Worm (Caenorhabditis elegans) whole organism, L3 larva: ENCODE measurements around the gene F54E12.2.

Experiments
- ZK546.5 ChIP-seq: sonication (generic microtip); optimal IDR thresholded peaks from 2 replicates; lab custom pipeline; 2017; ENCODE audit warnings: missing biosample characterization, missing genetic modification characterization
- aly-2 ChIP-seq: fragments of 150-350 bp; optimal IDR thresholded peaks from 2 replicates; lab custom pipeline; 2014; ENCODE audit warnings: missing biosample characterization, missing genetic modification characterization
- ceh-16 ChIP-seq: sonication (generic microtip); optimal IDR thresholded peaks from 2 replicates; lab custom pipeline; 2017; ENCODE audit warnings: missing biosample characterization, missing genetic modification characterization
- ceh-28 ChIP-seq: fragments of 150-350 bp; optimal IDR thresholded peaks from 2 replicates; lab custom pipeline; 2014; ENCODE audit warnings: missing biosample characterization, missing genetic modification reagents, missing genetic modification characterization
- ceh-9 ChIP-seq: sonication (generic microtip); optimal IDR thresholded peaks from 2 replicates; lab custom pipeline; 2018; ENCODE audit warnings: missing biosample characterization, missing genetic modification characterization
- egl-5 ChIP-seq: fragments of 150-350 bp; optimal IDR thresholded peaks from 2 replicates; lab custom pipeline; 2017; ENCODE audit warnings: missing biosample characterization, missing genetic modification reagents, missing genetic modification characterization, inconsistent platforms
- elt-3 ChIP-seq, 3 experiments: fragments of 150-350 bp in 1 of 3; sonication (generic microtip) in 2 of 3; optimal IDR thresholded peaks; 2 replicates in 2 of 3; 4 replicates in 1 of 3; lab custom pipeline; 2014 to 2017; ENCODE audit warnings: missing biosample characterization in 3 of 3, missing genetic modification characterization in 3 of 3
- eor-1 ChIP-seq, 2 experiments: fragments of 150-350 bp; optimal IDR thresholded peaks; 2 replicates each; lab custom pipeline; 2014 to 2018; ENCODE audit warnings: missing biosample characterization in 2 of 2, missing genetic modification characterization in 2 of 2
- fkh-2 ChIP-seq: fragments of 150-350 bp; optimal IDR thresholded peaks from 2 replicates; lab custom pipeline; 2014; ENCODE audit warnings: missing biosample characterization, missing genetic modification reagents, missing genetic modification characterization
- fos-1 ChIP-seq: fragments of 150-350 bp; optimal IDR thresholded peaks from 2 replicates; lab custom pipeline; 2014; ENCODE audit warnings: missing biosample characterization, missing genetic modification characterization
- hmg-11 ChIP-seq: sonication (generic microtip); optimal IDR thresholded peaks from 2 replicates; lab custom pipeline; 2016; ENCODE audit warnings: missing genetic modification characterization, missing compliant biosample characterization
- jun-1 ChIP-seq: fragments of 150-350 bp; optimal IDR thresholded peaks from 2 replicates; lab custom pipeline; 2014; ENCODE audit warnings: missing biosample characterization, missing genetic modification reagents, missing genetic modification characterization
- lin-15B ChIP-seq: fragments of 150-350 bp; optimal IDR thresholded peaks from 2 replicates; lab custom pipeline; 2014; ENCODE audit warnings: missing biosample characterization, missing genetic modification characterization
- lsy-12 ChIP-seq: sonication (generic microtip); optimal IDR thresholded peaks from 2 replicates; lab custom pipeline; 2016; ENCODE audit warnings: mild to moderate bottlenecking, missing genetic modification characterization, missing compliant biosample characterization
- mdl-1 ChIP-seq: fragments of 150-350 bp; optimal IDR thresholded peaks from 2 replicates; lab custom pipeline; 2014; ENCODE audit warnings: missing biosample characterization, missing genetic modification characterization
- nfya-1 ChIP-seq: sonication (generic microtip); optimal IDR thresholded peaks from 2 replicates; lab custom pipeline; 2017; ENCODE audit warnings: missing genetic modification characterization, mild to moderate bottlenecking, missing compliant biosample characterization, antibody characterized with exemption, moderate library complexity; ENCODE audit not compliant: insufficient read depth
- nhr-11 ChIP-seq: fragments of 150-350 bp; optimal IDR thresholded peaks from 2 replicates; lab custom pipeline; 2014; ENCODE audit warnings: missing biosample characterization, missing genetic modification characterization
- nhr-12 ChIP-seq: fragments of 150-350 bp; optimal IDR thresholded peaks from 2 replicates; lab custom pipeline; 2014; ENCODE audit warnings: missing biosample characterization, missing genetic modification characterization
- nhr-23 ChIP-seq: fragments of 150-350 bp; optimal IDR thresholded peaks from 2 replicates; lab custom pipeline; 2014; ENCODE audit warnings: missing biosample characterization, missing genetic modification reagents, missing genetic modification characterization
- nhr-25 ChIP-seq: sonication (generic microtip); optimal IDR thresholded peaks from 2 replicates; lab custom pipeline; 2017; ENCODE audit warnings: missing biosample characterization, missing genetic modification characterization
- nhr-28 ChIP-seq: fragments of 150-350 bp; optimal IDR thresholded peaks from 2 replicates; lab custom pipeline; 2014; ENCODE audit warnings: missing biosample characterization, missing genetic modification characterization
- nhr-43 ChIP-seq: sonication (generic microtip); optimal IDR thresholded peaks from 2 replicates; lab custom pipeline; 2016; ENCODE audit warnings: mild to moderate bottlenecking, missing genetic modification characterization, missing compliant biosample characterization; ENCODE audit not compliant: poor library complexity, severe bottlenecking
- nhr-67 ChIP-seq: fragments of 150-350 bp; optimal IDR thresholded peaks from 2 replicates; lab custom pipeline; 2014; ENCODE audit warnings: missing biosample characterization, missing genetic modification characterization
- nhr-76 ChIP-seq: fragments of 150-350 bp; sonication (generic microtip); optimal IDR thresholded peaks from 5 replicates; lab custom pipeline; 2014; ENCODE audit warnings: missing biosample characterization, missing genetic modification characterization
- nhr-77 ChIP-seq: fragments of 150-350 bp; optimal IDR thresholded peaks from 2 replicates; lab custom pipeline; 2014; ENCODE audit warnings: missing biosample characterization, missing genetic modification characterization
- sea-2 ChIP-seq: fragments of 150-350 bp; sonication (generic microtip); optimal IDR thresholded peaks from 4 replicates; lab custom pipeline; 2014; ENCODE audit warnings: missing biosample characterization, missing genetic modification reagents, missing genetic modification characterization
- snpc-4 ChIP-seq: fragments of 150-350 bp; optimal IDR thresholded peaks from 2 replicates; lab custom pipeline; 2014; ENCODE audit warnings: missing biosample characterization, missing genetic modification characterization
- tbx-2 ChIP-seq: sonication (generic microtip); optimal IDR thresholded peaks from 2 replicates; lab custom pipeline; 2016; ENCODE audit warnings: mild to moderate bottlenecking, missing genetic modification characterization, missing compliant biosample characterization
- unc-39 ChIP-seq: sonication (generic microtip); optimal IDR thresholded peaks from 4 replicates; lab custom pipeline; 2017; ENCODE audit warnings: missing biosample characterization, missing genetic modification characterization
- unc-62 ChIP-seq: fragments of 150-350 bp; sonication (generic microtip); optimal IDR thresholded peaks from 4 replicates; lab custom pipeline; 2014; ENCODE audit warnings: missing biosample characterization, missing genetic modification reagents, missing genetic modification characterization
- ztf-11 ChIP-seq: fragments of 150-350 bp; optimal IDR thresholded peaks from 2 replicates; lab custom pipeline; 2014; ENCODE audit warnings: missing biosample characterization, missing genetic modification characterization
- ztf-4 ChIP-seq: fragments of 150-350 bp; optimal IDR thresholded peaks from 2 replicates; lab custom pipeline; 2014; ENCODE audit warnings: missing biosample characterization, missing genetic modification characterization

The F54E12.2 gene

DNA sequence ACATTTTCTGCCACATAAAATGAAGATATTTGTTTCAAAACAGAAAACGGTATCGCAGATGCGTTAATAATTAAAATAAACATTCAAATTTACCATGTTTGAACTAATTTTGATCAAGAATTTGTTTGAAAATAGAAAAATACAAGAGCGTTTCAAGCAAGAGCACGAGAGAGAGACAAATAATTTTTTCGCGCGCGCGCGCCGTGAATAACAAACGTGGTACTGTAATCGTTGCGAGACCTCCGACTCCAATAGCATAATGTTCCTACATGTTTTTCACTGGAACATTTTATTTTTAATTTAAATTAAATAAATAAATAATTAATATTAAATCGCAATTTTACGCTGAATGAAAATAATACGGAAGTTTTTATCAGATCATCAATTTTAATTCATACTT lies at the start of gene F54E12.2:
F54E12.2 (minus strand) TSS at position 164 of the 400 bp plus-strand sequence.
- no peak for TF ChIP-seq fos-1 (tag; lab: Kevin White, UChicago)
- no peak for TF ChIP-seq lsy-12 (tag; lab: Kevin White, UChicago)
- TF ChIP-seq ceh-28 (tag; lab: Kevin White, UChicago) = no peak
- no peak for TF ChIP-seq lin-15B (tag; lab: Kevin White, UChicago)
- TF ChIP-seq ztf-4 (tag; lab: Kevin White, UChicago) = no peak
- TF ChIP-seq hmg-11 (tag; lab: Kevin White, UChicago) = no peak
- TF ChIP-seq fkh-2 (tag; lab: Kevin White, UChicago) = no peak
- no peak for TF ChIP-seq jun-1
- TF ChIP-seq nhr-11 (tag; lab: Kevin White, UChicago) = no peak
- no peak for TF ChIP-seq egl-5
- TF ChIP-seq unc-39 (tag; lab: Kevin White, UChicago) = no peak
- TF ChIP-seq ztf-11 (tag; lab: Kevin White, UChicago) = no peak
- TF ChIP-seq ceh-16 (tag; lab: Kevin White, UChicago) = no peak
- no peak for TF ChIP-seq tbx-2 (tag; lab: Kevin White, UChicago)
- no peak for TF ChIP-seq nhr-28 (tag; lab: Kevin White, UChicago)
- no peak for TF ChIP-seq nhr-67 (tag; lab: Kevin White, UChicago)
- no peak for TF ChIP-seq nhr-25 (tag; lab: Kevin White, UChicago)
- no peak for TF ChIP-seq snpc-4 (tag; lab: Kevin White, UChicago)
- TF ChIP-seq aly-2 (tag; lab: Kevin White, UChicago) = no peak

DNA sequence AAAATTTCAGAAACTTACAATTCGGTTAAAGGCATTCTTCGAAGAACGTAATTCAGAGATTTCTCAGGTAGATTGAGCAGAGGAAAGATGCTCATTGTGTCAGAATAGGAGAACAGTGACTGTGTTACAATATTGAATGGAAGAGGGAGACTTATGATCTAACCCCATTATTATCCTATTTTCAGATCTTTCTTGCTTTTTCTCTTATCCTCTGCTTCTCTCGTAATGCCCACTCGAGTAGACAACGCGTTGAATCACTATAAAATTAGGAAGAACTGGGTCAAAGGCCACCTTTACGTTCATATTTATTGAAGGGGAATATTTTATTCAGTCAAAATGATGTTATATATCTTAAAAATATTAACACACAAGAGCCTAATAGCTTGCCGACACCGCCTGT lies 42.3 kb upstream of the F54E12.2 start, which contains the start of gene fbxb-76:
fbxb-76 (minus strand) TSS at position 101 of the 400 bp plus-strand sequence.
- TF ChIP-seq ceh-16 (tag; lab: Kevin White, UChicago) (no peak), tbx-2 (tag; lab: Kevin White, UChicago) (no peak), ZK546.5 (tag; lab: Kevin White, UChicago) (no peak), nhr-43 (tag; lab: Kevin White, UChicago) (no peak), nhr-28 (tag; lab: Kevin White, UChicago) (no peak)

DNA sequence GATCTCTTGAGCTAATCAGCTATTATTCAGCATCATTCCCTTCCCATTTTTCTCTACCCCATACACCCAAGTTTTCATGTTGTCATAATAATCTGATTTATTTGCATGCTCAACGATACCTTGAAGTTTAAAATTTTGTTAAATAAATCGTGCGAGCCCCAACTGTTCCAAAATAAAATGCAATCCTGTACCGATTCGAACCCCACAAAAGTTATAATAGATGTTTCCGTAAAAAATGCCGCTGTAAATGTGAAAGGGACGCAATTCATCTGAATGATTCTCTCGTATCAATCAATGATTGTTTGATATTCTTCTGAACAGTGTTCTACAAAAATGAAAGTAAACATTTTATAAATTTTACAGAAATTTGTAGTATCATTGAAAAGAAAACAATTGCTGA lies 40.5 kb upstream of the F54E12.2 start:
- TF ChIP-seq nhr-77 (tag; lab: Kevin White, UChicago) (no peak), eor-1 (tag; optimal IDR thresholded peaks at IDR 0.05; lab: Kevin White, UChicago) (no peak), nfya-1 (tag; lab: Kevin White, UChicago) (no peak), fos-1 (tag; lab: Kevin White, UChicago) (no peak)
- TF ChIP-seq, all 47 proteins: peak for 0

DNA sequence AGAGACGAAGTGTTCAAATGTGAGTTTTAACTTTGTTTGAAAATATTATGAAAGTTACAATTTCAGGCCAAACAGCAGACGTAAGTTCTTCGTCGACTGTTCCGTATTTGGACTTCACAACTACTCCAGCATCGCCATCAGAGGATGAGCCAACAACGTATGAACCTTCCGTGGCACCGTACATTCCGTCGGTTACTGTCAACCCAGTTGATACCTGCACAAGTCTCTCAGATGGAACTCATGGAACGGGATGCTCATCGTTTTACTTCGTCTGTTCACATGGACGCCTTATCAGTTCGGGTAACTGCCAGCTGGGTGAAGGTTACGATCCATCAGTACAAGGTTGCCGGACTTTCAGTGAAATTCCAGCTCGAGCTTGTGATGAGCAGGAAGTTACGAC lies 38.7 kb upstream of the F54E12.2 start:
- no peak for TF ChIP-seq ztf-11 (tag; lab: Kevin White, UChicago)

DNA sequence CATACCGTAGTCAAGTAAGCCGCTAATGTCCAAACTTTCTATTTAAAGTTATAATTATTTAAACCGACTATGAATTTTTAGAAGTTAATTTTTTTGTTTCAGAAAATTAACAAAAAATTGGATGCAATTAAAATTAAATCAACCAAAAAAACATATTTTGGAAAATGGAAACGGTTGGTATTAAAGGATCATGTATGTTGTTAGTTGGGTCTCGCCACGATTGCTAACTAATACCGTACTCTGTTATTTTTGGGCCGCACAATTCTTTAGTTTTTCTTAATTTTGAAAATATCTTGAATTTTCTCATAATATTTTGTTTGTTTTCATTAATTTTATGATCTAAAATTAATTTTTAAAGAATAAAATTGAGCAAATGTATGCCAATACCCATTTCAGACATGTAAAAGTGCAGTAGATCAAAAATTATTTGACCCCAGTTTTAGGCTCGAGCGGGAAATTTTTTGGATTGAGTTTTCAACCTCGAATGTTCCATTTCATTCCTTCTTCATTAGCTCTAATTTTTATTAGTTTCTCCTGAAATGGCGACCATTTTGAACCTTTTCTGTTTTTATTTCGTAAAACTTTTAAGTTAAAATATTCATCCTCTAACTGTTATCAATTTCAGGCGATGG lies 35.5 kb upstream of the F54E12.2 start, which contains the start of gene cbd-1:
cbd-1 (plus strand) TSS at position 626 of the 632 bp plus-strand sequence.
- TF ChIP-seq aly-2 (tag; lab: Kevin White, UChicago) (no peak), nhr-76 (tag; lab: Kevin White, UChicago) (no peak), fos-1 (tag; lab: Kevin White, UChicago) (no peak), ceh-9 (no peak), jun-1 (no peak), nhr-77 (tag; lab: Kevin White, UChicago) (no peak), nhr-12 (tag; lab: Kevin White, UChicago) (no peak), unc-62 (no peak), sea-2 (GFP tag; lab: Kevin White, UChicago) (no peak), tbx-2 (tag; lab: Kevin White, UChicago) (no peak), nhr-23 (tag; lab: Kevin White, UChicago) (no peak), nhr-25 (tag; lab: Kevin White, UChicago) (no peak), fkh-2 (tag; lab: Kevin White, UChicago) (no peak), ztf-11 (tag; lab: Kevin White, UChicago) (no peak), elt-3 (tag; optimal IDR thresholded peaks at IDR 0.05; lab: Kevin White, UChicago) (no peak), mdl-1 (tag; lab: Kevin White, UChicago) (no peak), ceh-16 (tag; lab: Kevin White, UChicago) (no peak)
